Fruit fly (Drosophila melanogaster) whole organism, embryonic: ENCODE measurements around the gene stg.

Experiments used
- CG11247 ChIP-seq: fragments of 200-800 bp; sonication (Bioruptor generic); IDR thresholded peaks from 2 replicates; pipeline ENCODE4 v1.3.6; 2022; ENCODE audit warnings: missing biosample characterization, missing genetic modification characterization
- CG2116 ChIP-seq: fragments of 200-800 bp; sonication (Bioruptor generic); optimal IDR thresholded peaks from 3 replicates; lab custom pipeline; 2018; ENCODE audit warnings: missing biosample characterization, mild to moderate bottlenecking, missing genetic modification characterization
- CG2129 ChIP-seq: fragments of 200-800 bp; sonication (Bioruptor generic); IDR thresholded peaks from 2 replicates; pipeline ENCODE4 v1.3.6; 2022; ENCODE audit warnings: missing biosample characterization, missing genetic modification characterization; ENCODE audit not compliant: partially characterized antibody
- CG4617 ChIP-seq: fragments of 200-800 bp; sonication (Bioruptor generic); optimal IDR thresholded peaks from 3 replicates; lab custom pipeline; 2016; ENCODE audit warnings: missing biosample characterization, missing genetic modification characterization, borderline replicate concordance
- CG8359 ChIP-seq: fragments of 200-800 bp; sonication (Bioruptor generic); optimal IDR thresholded peaks from 2 replicates; lab custom pipeline; 2017; ENCODE audit warnings: missing biosample characterization, mild to moderate bottlenecking, missing genetic modification characterization, borderline replicate concordance
- Scr ChIP-seq: fragments of 200-800 bp; sonication (Bioruptor generic); IDR thresholded peaks from 2 replicates; pipeline ENCODE4 v1.3.6; 2022; ENCODE audit warnings: missing biosample characterization, missing genetic modification characterization; ENCODE audit not compliant: partially characterized antibody
- ken ChIP-seq: fragments of 200-800 bp; sonication (Bioruptor generic); IDR thresholded peaks from 3 replicates; pipeline ENCODE4 v1.3.6; 2022; ENCODE audit warnings: missing biosample characterization, missing genetic modification characterization
- prd ChIP-seq, 3 experiments: fragments of >200 bp in 2 of 3; fragments of 200-800 bp in 1 of 3; sonication (Bioruptor generic) in 1 of 3; optimal IDR thresholded peaks in 2 of 3; IDR thresholded peaks in 1 of 3; 2 replicates in 2 of 3; 3 replicates in 1 of 3; pipeline versions ENCODE4 v1.3.6 to Lab custom; 2017 to 2022; ENCODE audit warnings: missing biosample characterization in 1 of 3, missing genetic modification characterization in 1 of 3

dm6 chr3R:29211702-29212101, 43.9 kb downstream of the stg start:
- no peak for TF ChIP-seq CG8359 (GFP tag; lab: Kevin White, UChicago)
- TF ChIP-seq CG2116 = no peak
- no peak for TF ChIP-seq CG11247 (GFP tag; lab: Robert Waterston, UW)
- no peak for TF ChIP-seq prd (optimal IDR thresholded peaks at IDR 0.05; lab: Kevin White, UChicago)
- no peak for TF ChIP-seq prd (GFP tag; IDR thresholded peaks at IDR 0.05; lab: Robert Waterston, UW)
- no peak for TF ChIP-seq CG2129
- TF ChIP-seq Scr (GFP tag; lab: Robert Waterston, UW) = no peak
- TF ChIP-seq ken (GFP tag; lab: Robert Waterston, UW) = no peak
- TF ChIP-seq CG4617 (GFP tag; lab: Kevin White, UChicago) = no peak
